Fruit fly (Drosophila melanogaster): ENCODE data around the gene Vha13.

The Vha13 gene

dm6 chr3R:19641498-19642065 is 2.6 kb downstream of the Vha13 start (continued):
- no peak for TF ChIP-seq Trl (optimal IDR thresholded peaks at IDR 0.05)
- no peak for TF ChIP-seq Trl (GFP tag; optimal IDR thresholded peaks at IDR 0.05)
- peak; percentile 51 for TF ChIP-seq pho (GFP tag; optimal IDR thresholded peaks at IDR 0.05)
- peak; percentile 84 for TF ChIP-seq gsb-n (tag; optimal IDR thresholded peaks at IDR 0.05)
- peak; percentile 89 for TF ChIP-seq CG17829 (tag; optimal IDR thresholded peaks at IDR 0.05)
- peak; percentile 85 for TF ChIP-seq CG17612 (GFP tag; IDR thresholded peaks at IDR 0.05)
- peak; percentile 90 for TF ChIP-seq HLH3B (GFP tag; IDR thresholded peaks at IDR 0.05)
- no peak for TF ChIP-seq Sry-β (GFP tag; optimal IDR thresholded peaks at IDR 0.05)
- TF ChIP-seq Dref (GFP tag; IDR thresholded peaks at IDR 0.05), result no peak
- TF ChIP-seq Nf-YC (tag; optimal IDR thresholded peaks at IDR 0.05), result peak; percentile 76
- TF ChIP-seq sqz (GFP tag; optimal IDR thresholded peaks at IDR 0.05), result peak; percentile 83
- TF ChIP-seq CG4854 (GFP tag; optimal IDR thresholded peaks at IDR 0.05), result peak; percentile 74
- no peak for TF ChIP-seq yki (optimal IDR thresholded peaks at IDR 0.05)
- no peak for TF ChIP-seq Ets97D (GFP tag; optimal IDR thresholded peaks at IDR 0.05)
- TF ChIP-seq CG11723 (GFP tag; optimal IDR thresholded peaks at IDR 0.05), result peak; percentile 60
- TF ChIP-seq tgo (GFP tag; IDR thresholded peaks at IDR 0.05), result peak; percentile 90
- no peak for TF ChIP-seq Dfd (GFP tag; optimal IDR thresholded peaks at IDR 0.05)
- peak; percentile 73 for TF ChIP-seq Hsf (GFP tag; optimal IDR thresholded peaks at IDR 0.05)
- peak; percentile 78 for TF ChIP-seq CG2120 (GFP tag; optimal IDR thresholded peaks at IDR 0.05)
- peak; percentile 18 for TF ChIP-seq CG9609 (GFP tag; optimal IDR thresholded peaks at IDR 0.05)
- no peak for TF ChIP-seq ab (GFP tag; optimal IDR thresholded peaks at IDR 0.05)
- TF ChIP-seq CG5953 (GFP tag; IDR thresholded peaks at IDR 0.05), result peak; percentile 82
- TF ChIP-seq Nf-YB (GFP tag; optimal IDR thresholded peaks at IDR 0.05), result peak; percentile 76
- no peak for TF ChIP-seq pnt (GFP tag; optimal IDR thresholded peaks at IDR 0.05)
- peak; percentile 6 for TF ChIP-seq CG4617 (GFP tag; optimal IDR thresholded peaks at IDR 0.05; ENCODE audit: borderline replicate concordance)
- TF ChIP-seq Fer1 (GFP tag; optimal IDR thresholded peaks at IDR 0.05), result peak; percentile 91
- TF ChIP-seq Elba2 (GFP tag; optimal IDR thresholded peaks at IDR 0.05), result no peak
- TF ChIP-seq zf30C (GFP tag; optimal IDR thresholded peaks at IDR 0.05), result no peak
- TF ChIP-seq peb (GFP tag; IDR thresholded peaks at IDR 0.05), result peak; percentile 56; the same call in 1 of the 2 replicates
- peak; percentile 66 for TF ChIP-seq gro (GFP tag; optimal IDR thresholded peaks at IDR 0.05)
- peak; percentile 75 for TF ChIP-seq CG32772 (GFP tag; IDR thresholded peaks at IDR 0.05)
- TF ChIP-seq ara (GFP tag; IDR thresholded peaks at IDR 0.05), result peak; percentile 86
- peak; percentile 19 for TF ChIP-seq CG18011 (GFP tag; optimal IDR thresholded peaks at IDR 0.05)
- TF ChIP-seq ewg (GFP tag; optimal IDR thresholded peaks at IDR 0.05), result peak; percentile 49
- peak; percentile 90 for TF ChIP-seq zfh1 (GFP tag; IDR thresholded peaks at IDR 0.05)
- TF ChIP-seq Awh (GFP tag; IDR thresholded peaks at IDR 0.05), result peak; percentile 92
- peak; percentile 38 for TF ChIP-seq CG3995 (GFP tag; optimal IDR thresholded peaks at IDR 0.05)
- TF ChIP-seq schlank (tag; optimal IDR thresholded peaks at IDR 0.05), result peak; percentile 71
- no peak for TF ChIP-seq CG14860 (GFP tag; IDR thresholded peaks at IDR 0.05; ENCODE audit: partially characterized antibody)
- no peak for TF ChIP-seq Hmx (GFP tag; optimal IDR thresholded peaks at IDR 0.05)
- no peak for TF ChIP-seq CG17186 (GFP tag; optimal IDR thresholded peaks at IDR 0.05)
- TF ChIP-seq Stat92E (GFP tag; optimal IDR thresholded peaks at IDR 0.05), result no peak
- peak; percentile 82 for TF ChIP-seq CG11247 (GFP tag; IDR thresholded peaks at IDR 0.05)
- peak; percentile 58; the same call in 1 of the 2 replicates for TF ChIP-seq CkIIα-i1 (GFP tag; IDR thresholded peaks at IDR 0.05)
- TF ChIP-seq vvl (GFP tag; IDR thresholded peaks at IDR 0.05), result peak; percentile 95
- TF ChIP-seq CG17568 (GFP tag; optimal IDR thresholded peaks at IDR 0.05), result peak; percentile 83
- peak; percentile 60 for TF ChIP-seq tio (GFP tag; optimal IDR thresholded peaks at IDR 0.05)
- peak; percentile 85 for TF ChIP-seq HHEX (GFP tag; optimal IDR thresholded peaks at IDR 0.05)
- peak; percentile 31 for TF ChIP-seq her (GFP tag; optimal IDR thresholded peaks at IDR 0.05)
- TF ChIP-seq Hmr (GFP tag; optimal IDR thresholded peaks at IDR 0.05), result peak; percentile 89
- no peak for TF ChIP-seq tx (GFP tag; optimal IDR thresholded peaks at IDR 0.05)
